Worm (Caenorhabditis elegans) whole organism, midembryonic: ENCODE data around the gene Y62H9A.2.

Source experiments
- T22C8.4 ChIP-seq: fragments of 200-800 bp; sonication (Bioruptor generic); IDR thresholded peaks from 2 replicates; pipeline ENCODE4 v1.3.6; 2022; ENCODE audit warnings: missing genetic modification characterization, missing compliant biosample characterization
- cog-1 ChIP-seq: sonication (generic microtip); optimal IDR thresholded peaks from 2 replicates; lab custom pipeline; 2016; ENCODE audit warnings: missing genetic modification characterization, missing compliant biosample characterization
- flt-1 ChIP-seq: fragments of 200-800 bp; sonication (Bioruptor generic); IDR thresholded peaks from 2 replicates; pipeline ENCODE4 v1.3.6; 2022; ENCODE audit warnings: missing genetic modification characterization, missing compliant biosample characterization
- klf-2 ChIP-seq: fragments of 200-800 bp; sonication (Bioruptor generic); conservative IDR thresholded peaks from 2 replicates; pipeline ENCODE4 v1.3.6; 2022; ENCODE audit warnings: missing genetic modification reagents, missing genetic modification characterization, missing compliant biosample characterization
- med-1 ChIP-seq: sonication (generic microtip); optimal IDR thresholded peaks from 2 replicates; lab custom pipeline; 2017; ENCODE audit warnings: missing genetic modification characterization, mild to moderate bottlenecking, missing compliant biosample characterization, antibody characterized with exemption, missing genetic modification reagents; ENCODE audit not compliant: insufficient read depth
- ref-1 ChIP-seq: fragments of 200-800 bp; sonication (Bioruptor generic); conservative IDR thresholded peaks from 2 replicates; pipeline ENCODE4 v1.3.6; 2022; ENCODE audit warnings: missing genetic modification reagents, missing genetic modification characterization, missing compliant biosample characterization
- tab-1 ChIP-seq: fragments of 200-800 bp; sonication (Bioruptor generic); IDR thresholded peaks from 2 replicates; pipeline ENCODE4 v1.3.6; 2022; ENCODE audit warnings: missing genetic modification characterization, missing compliant biosample characterization
- ztf-23 ChIP-seq: fragments of 200-800 bp; sonication (Bioruptor generic); IDR thresholded peaks from 2 replicates; pipeline ENCODE4 v1.3.6; 2022; ENCODE audit warnings: missing genetic modification reagents, missing genetic modification characterization, missing compliant biosample characterization

ce11 chrX:11908226-11908625 is 30.2 kb upstream of the Y62H9A.2 start:
- no peak for TF ChIP-seq med-1 (GFP tag; lab: Kevin White, UChicago)
- TF ChIP-seq tab-1 (GFP tag; lab: Robert Waterston, UW): no peak
- TF ChIP-seq cog-1: no peak
- TF ChIP-seq flt-1 (GFP tag; lab: Robert Waterston, UW): no peak
- no peak for TF ChIP-seq ref-1 (GFP tag; lab: Robert Waterston, UW)
- no peak for TF ChIP-seq klf-2 (GFP tag; lab: Robert Waterston, UW)
- TF ChIP-seq T22C8.4: no peak
- TF ChIP-seq ztf-23 (GFP tag; lab: Robert Waterston, UW): no peak
